Comparison of ENCODE assay signal across 4 worm cellular contexts in the genomic region with DNA sequence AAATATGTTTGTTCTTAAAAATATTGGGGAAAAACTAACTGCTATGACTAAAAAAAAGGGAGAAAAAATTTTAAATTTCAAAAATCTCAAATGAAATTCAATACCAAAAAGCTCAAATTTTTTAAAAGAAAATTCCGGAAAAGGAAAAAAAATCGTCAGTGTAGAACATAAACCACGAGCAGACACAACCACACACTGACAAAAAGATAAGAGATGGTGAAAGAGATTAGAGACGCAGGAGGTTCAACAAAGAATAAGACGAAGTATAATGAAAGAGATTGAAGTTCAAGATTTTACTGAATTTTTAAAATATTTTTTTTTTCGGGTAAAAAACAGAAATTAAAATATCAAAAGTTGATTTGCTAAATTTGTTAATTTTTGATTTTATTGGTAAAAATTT.
A peak's percentile ranks its signal among the peaks of the same experiment; 100 is the strongest.
TF ChIP-seq lines count a peak whose summit lies in the region.

No protein-coding gene starts in this region.

TF ChIP-seq in whole organism, L1 larva, 84 proteins besides CTCF, POLR2A, EP300 and RAD21:
- TF ChIP-seq elt-2 (tag; optimal IDR thresholded peaks at IDR 0.05; lab: Kevin White, UChicago): peak; percentile 39
- no peak for TF ChIP-seq egl-13 (tag; optimal IDR thresholded peaks at IDR 0.05; lab: Kevin White, UChicago)
- TF ChIP-seq nhr-76 (tag; optimal IDR thresholded peaks at IDR 0.05; lab: Kevin White, UChicago): no peak
- TF ChIP-seq lin-35 (GFP tag; optimal IDR thresholded peaks at IDR 0.05; lab: Kevin White, UChicago): peak in 1 of 2 experiments; percentile 9

TF ChIP-seq in whole organism, L2 larva, 48 proteins besides CTCF, POLR2A, EP300 and RAD21:
- TF ChIP-seq ztf-1 (GFP tag; conservative IDR thresholded peaks at IDR 0.05; lab: Robert Waterston, UW) (no peak), fos-1 (tag; optimal IDR thresholded peaks at IDR 0.05; lab: Kevin White, UChicago) (peak; percentile 76), Y55F3AM.14 (GFP tag; optimal IDR thresholded peaks at IDR 0.05; lab: Kevin White, UChicago) (peak; percentile 1), sma-9 (GFP tag; optimal IDR thresholded peaks at IDR 0.05; lab: Kevin White, UChicago) (peak; percentile 20), sma-9 (tag; optimal IDR thresholded peaks at IDR 0.05; lab: Kevin White, UChicago) (no peak)

TF ChIP-seq in whole organism, L3 larva, 47 proteins besides CTCF, POLR2A, EP300 and RAD21:
- peak; percentile 66 for TF ChIP-seq pqm-1 (tag; optimal IDR thresholded peaks at IDR 0.05; lab: Kevin White, UChicago)
- no peak for TF ChIP-seq ceh-16 (tag; optimal IDR thresholded peaks at IDR 0.05; lab: Kevin White, UChicago)
- TF ChIP-seq elt-2 (tag; optimal IDR thresholded peaks at IDR 0.05; lab: Kevin White, UChicago): peak; percentile 52
- TF ChIP-seq pha-4 (tag; optimal IDR thresholded peaks at IDR 0.05; lab: Kevin White, UChicago): peak; percentile 26
TF ChIP-seq in whole organism, L3 larva: peak in this region for 3.

TF ChIP-seq in whole organism, L4 larva, 104 proteins besides CTCF, POLR2A, EP300 and RAD21:
- TF ChIP-seq mep-1 (tag; optimal IDR thresholded peaks at IDR 0.05; lab: Kevin White, UChicago) (peak; percentile 16), mdl-1 (tag; optimal IDR thresholded peaks at IDR 0.05; lab: Kevin White, UChicago) (peak in 1 of 2 experiments; percentile 36), lin-39 (tag; optimal IDR thresholded peaks at IDR 0.05; lab: Kevin White, UChicago) (no peak), mxl-2 (GFP tag; conservative IDR thresholded peaks at IDR 0.05; lab: Robert Waterston, UW) (no peak), dmd-6 (GFP tag; IDR thresholded peaks at IDR 0.05; lab: Robert Waterston, UW) (peak; percentile 82), daf-19 (GFP tag; conservative IDR thresholded peaks at IDR 0.05; lab: Robert Waterston, UW) (no peak), pqm-1 (tag; optimal IDR thresholded peaks at IDR 0.05; lab: Kevin White, UChicago) (peak; percentile 59), ctbp-1 (GFP tag; IDR thresholded peaks at IDR 0.05; lab: Robert Waterston, UW) (no peak), zfp-3 (GFP tag; conservative IDR thresholded peaks at IDR 0.05; lab: Robert Waterston, UW) (no peak), hlh-30 (tag; optimal IDR thresholded peaks at IDR 0.05; lab: Kevin White, UChicago; ENCODE audit: insufficient read depth) (peak; percentile 40), lin-15B (tag; optimal IDR thresholded peaks at IDR 0.05; lab: Kevin White, UChicago) (no peak), nhr-25 (tag; optimal IDR thresholded peaks at IDR 0.05; lab: Kevin White, UChicago; ENCODE audit: borderline replicate concordance, insufficient read depth) (no peak), lsy-2 (tag; optimal IDR thresholded peaks at IDR 0.05; lab: Kevin White, UChicago) (peak in 1 of 2 experiments; percentile 14), ceh-82 (tag; optimal IDR thresholded peaks at IDR 0.05; lab: Kevin White, UChicago) (no peak), ztf-7 (tag; optimal IDR thresholded peaks at IDR 0.05; lab: Kevin White, UChicago) (no peak), sdz-12 (GFP tag; optimal IDR thresholded peaks at IDR 0.05; lab: Kevin White, UChicago) (no peak), ztf-11 (tag; optimal IDR thresholded peaks at IDR 0.05; lab: Kevin White, UChicago) (no peak), nhr-28 (tag; optimal IDR thresholded peaks at IDR 0.05; lab: Kevin White, UChicago) (peak; percentile 81), ces-1 (GFP tag; optimal IDR thresholded peaks at IDR 0.05; lab: Kevin White, UChicago) (no peak), dve-1 (tag; optimal IDR thresholded peaks at IDR 0.05; lab: Kevin White, UChicago; ENCODE audit: insufficient read depth) (peak; percentile 55), D1046.2 (GFP tag; IDR thresholded peaks at IDR 0.05; lab: Robert Waterston, UW) (no peak), hlh-11 (tag; optimal IDR thresholded peaks at IDR 0.05; lab: Kevin White, UChicago) (peak; percentile 6), nhr-111 (GFP tag; optimal IDR thresholded peaks at IDR 0.05; lab: Kevin White, UChicago) (no peak), ceh-32 (tag; optimal IDR thresholded peaks at IDR 0.05; lab: Kevin White, UChicago; ENCODE audit: poor library complexity) (no peak), saeg-2 (GFP tag; IDR thresholded peaks at IDR 0.05; lab: Robert Waterston, UW) (no peak), ceh-28 (tag; optimal IDR thresholded peaks at IDR 0.05; lab: Kevin White, UChicago) (no peak), daf-16 (GFP tag; optimal IDR thresholded peaks at IDR 0.05; lab: Kevin White, UChicago) (no peak), daf-16 (tag; optimal IDR thresholded peaks at IDR 0.05; lab: Kevin White, UChicago) (peak; percentile 26), arid-1 (GFP tag; conservative IDR thresholded peaks at IDR 0.05; lab: Robert Waterston, UW) (no peak), dpl-1 (GFP tag; optimal IDR thresholded peaks at IDR 0.05; lab: Kevin White, UChicago) (no peak)
